Worm (Caenorhabditis elegans) whole organism, young adult: ENCODE measurements around the gene Y41E3.8.
A peak's percentile ranks its signal among the peaks of the same experiment; 100 is the strongest.

Source experiments
- B0035.1 ChIP-seq: sonication (generic microtip); optimal IDR thresholded peaks from 2 replicates; lab custom pipeline; 2016; ENCODE audit warnings: missing genetic modification characterization, mild to moderate bottlenecking, missing compliant biosample characterization, missing genotype, missing genetic modification reagents
- B0336.3 ChIP-seq: fragments of 200-800 bp; sonication (Bioruptor generic); IDR thresholded peaks from 2 replicates; pipeline ENCODE4 v1.3.6; 2022; ENCODE audit warnings: missing genetic modification characterization, missing compliant biosample characterization
- F10E7.11 ChIP-seq: sonication (generic microtip); optimal IDR thresholded peaks from 2 replicates; lab custom pipeline; 2017; ENCODE audit warnings: mild to moderate bottlenecking, missing genetic modification characterization, moderate library complexity, missing compliant biosample characterization
- F22D6.2 ChIP-seq: sonication (generic microtip); optimal IDR thresholded peaks from 2 replicates; lab custom pipeline; 2016; ENCODE audit warnings: mild to moderate bottlenecking, missing genetic modification characterization, missing compliant biosample characterization
- F49E8.2 ChIP-seq: sonication (generic microtip); optimal IDR thresholded peaks from 3 replicates; lab custom pipeline; 2017; ENCODE audit warnings: missing genetic modification characterization, mild to moderate bottlenecking, missing compliant biosample characterization, antibody characterized with exemption, moderate library complexity; ENCODE audit not compliant: insufficient read depth
- F52B5.7 ChIP-seq: sonication (generic microtip); optimal IDR thresholded peaks from 2 replicates; lab custom pipeline; 2016; ENCODE audit warnings: mild to moderate bottlenecking, missing genetic modification characterization, missing compliant biosample characterization
- T07F8.4 ChIP-seq: sonication (generic microtip); optimal IDR thresholded peaks from 2 replicates; lab custom pipeline; 2016; ENCODE audit warnings: mild to moderate bottlenecking, missing genetic modification characterization, moderate library complexity, missing compliant biosample characterization
- Y79H2A.3 ChIP-seq: fragments of 200-800 bp; sonication (Bioruptor generic); conservative IDR thresholded peaks from 2 replicates; pipeline ENCODE4 v1.3.6; 2022; ENCODE audit warnings: missing genetic modification reagents, missing genetic modification characterization, missing compliant biosample characterization
- ZK185.1 ChIP-seq: sonication (generic microtip); optimal IDR thresholded peaks from 2 replicates; lab custom pipeline; 2016; ENCODE audit warnings: mild to moderate bottlenecking, missing genetic modification characterization, missing compliant biosample characterization; ENCODE audit not compliant: poor library complexity, severe bottlenecking
- akir-1 ChIP-seq: fragments of 200-800 bp; sonication (Bioruptor generic); optimal IDR thresholded peaks from 2 replicates; lab custom pipeline; 2018; ENCODE audit warnings: mild to moderate bottlenecking, missing genetic modification characterization, moderate library complexity, missing compliant biosample characterization
- ama-1 ChIP-seq, 3 experiments: fragments of 150-350 bp in 1 of 3; sonication (generic microtip) in 2 of 3; optimal IDR thresholded peaks; 2 replicates each; lab custom pipeline; 2014 to 2018; ENCODE audit warnings: missing biosample characterization in 2 of 3, missing genetic modification characterization in 2 of 3, missing genetic modification reagents in 2 of 3
- aptf-3 ChIP-seq: fragments of 200-800 bp; sonication (Bioruptor generic); IDR thresholded peaks from 2 replicates; pipeline ENCODE4 v1.3.6; 2022; ENCODE audit warnings: missing genetic modification characterization, missing compliant biosample characterization
- attf-3 ChIP-seq: fragments of 200-800 bp; sonication (Bioruptor generic); conservative IDR thresholded peaks from 2 replicates; pipeline ENCODE4 v1.3.6; 2022; ENCODE audit warnings: missing genetic modification reagents, missing genetic modification characterization, missing compliant biosample characterization
- ccch-3 ChIP-seq: fragments of 200-800 bp; sonication (Bioruptor generic); optimal IDR thresholded peaks from 2 replicates; lab custom pipeline; 2018; ENCODE audit warnings: mild to moderate bottlenecking, missing genetic modification characterization, missing compliant biosample characterization
- ceh-100 ChIP-seq: fragments of 200-800 bp; sonication (Bioruptor generic); IDR thresholded peaks from 2 replicates; pipeline ENCODE4 v1.3.6; 2022; ENCODE audit warnings: missing genetic modification reagents, missing genetic modification characterization, missing compliant biosample characterization
- ceh-27 ChIP-seq: fragments of 200-800 bp; sonication (Bioruptor generic); optimal IDR thresholded peaks from 2 replicates; lab custom pipeline; 2018; ENCODE audit warnings: mild to moderate bottlenecking, missing genetic modification characterization, moderate library complexity, missing compliant biosample characterization
- ceh-40 ChIP-seq: fragments of 200-800 bp; sonication (Bioruptor generic); IDR thresholded peaks from 2 replicates; pipeline ENCODE4 v1.3.6; 2022; ENCODE audit warnings: missing genetic modification characterization, missing compliant biosample characterization
- chd-7 ChIP-seq: sonication (generic microtip); optimal IDR thresholded peaks from 2 replicates; lab custom pipeline; 2016; ENCODE audit warnings: mild to moderate bottlenecking, missing genetic modification characterization, moderate library complexity, missing compliant biosample characterization
- dox-1 ChIP-seq: fragments of 200-800 bp; sonication (Bioruptor generic); IDR thresholded peaks from 2 replicates; pipeline ENCODE4 v1.3.6; 2022; ENCODE audit warnings: missing genetic modification reagents, missing genetic modification characterization, missing compliant biosample characterization
- dpl-1 ChIP-seq: fragments of 150-350 bp; optimal IDR thresholded peaks from 2 replicates; lab custom pipeline; 2014; ENCODE audit warnings: missing biosample characterization, missing genetic modification reagents, missing genetic modification characterization
- egl-44 ChIP-seq: fragments of 200-800 bp; sonication (Bioruptor generic); IDR thresholded peaks from 2 replicates; pipeline ENCODE4 v1.3.6; 2022; ENCODE audit warnings: missing genetic modification reagents, missing genetic modification characterization, missing compliant biosample characterization
- ekl-4 ChIP-seq: fragments of 200-800 bp; sonication (Bioruptor generic); IDR thresholded peaks from 2 replicates; pipeline ENCODE4 v1.3.6; 2022; ENCODE audit warnings: missing genetic modification reagents, missing genetic modification characterization, missing compliant biosample characterization
- fkh-3 ChIP-seq: sonication (generic microtip); optimal IDR thresholded peaks from 2 replicates; lab custom pipeline; 2016; ENCODE audit warnings: mild to moderate bottlenecking, missing genetic modification characterization, missing compliant biosample characterization
- hlh-12 ChIP-seq: sonication (generic microtip); optimal IDR thresholded peaks from 2 replicates; lab custom pipeline; 2016; ENCODE audit warnings: missing genetic modification characterization, missing compliant biosample characterization
- hlh-26 ChIP-seq: fragments of 200-800 bp; sonication (Bioruptor generic); conservative IDR thresholded peaks from 2 replicates; pipeline ENCODE4 v1.3.6; 2022; ENCODE audit warnings: missing genetic modification reagents, missing genetic modification characterization, missing compliant biosample characterization
- hmg-1.2 ChIP-seq: fragments of 200-800 bp; sonication (Bioruptor generic); IDR thresholded peaks from 2 replicates; pipeline ENCODE4 v1.3.6; 2022; ENCODE audit warnings: missing genetic modification reagents, missing genetic modification characterization, missing compliant biosample characterization
- hsf-1 ChIP-seq: fragments of 200-800 bp; sonication (Bioruptor generic); IDR thresholded peaks from 2 replicates; pipeline ENCODE4 v1.3.6; 2022; ENCODE audit warnings: missing genetic modification reagents, missing genetic modification characterization, missing compliant biosample characterization
- let-526 ChIP-seq: fragments of 200-800 bp; sonication (Bioruptor generic); IDR thresholded peaks from 2 replicates; pipeline ENCODE4 v1.3.6; 2022; ENCODE audit warnings: missing genetic modification reagents, missing genetic modification characterization, missing compliant biosample characterization
- lin-54 ChIP-seq: fragments of 200-800 bp; sonication (Bioruptor generic); optimal IDR thresholded peaks from 2 replicates; lab custom pipeline; 2018; ENCODE audit warnings: mild to moderate bottlenecking, missing genetic modification characterization, missing compliant biosample characterization
- lsl-1 ChIP-seq: fragments of 200-800 bp; sonication (Bioruptor generic); optimal IDR thresholded peaks from 2 replicates; lab custom pipeline; 2018; ENCODE audit warnings: mild to moderate bottlenecking, missing genetic modification characterization, moderate library complexity, missing compliant biosample characterization
- lsy-27 ChIP-seq: sonication (generic microtip); optimal IDR thresholded peaks from 2 replicates; lab custom pipeline; 2017; ENCODE audit warnings: missing genetic modification characterization, mild to moderate bottlenecking, missing compliant biosample characterization, antibody characterized with exemption, missing genotype, borderline replicate concordance; ENCODE audit not compliant: insufficient read depth
- madf-10 ChIP-seq: sonication (generic microtip); optimal IDR thresholded peaks from 2 replicates; lab custom pipeline; 2016; ENCODE audit warnings: mild to moderate bottlenecking, missing genetic modification characterization, missing compliant biosample characterization
- nfya-2 ChIP-seq: fragments of 200-800 bp; sonication (Bioruptor generic); IDR thresholded peaks from 2 replicates; pipeline ENCODE4 v1.3.6; 2022; ENCODE audit warnings: missing genetic modification reagents, missing genetic modification characterization, missing compliant biosample characterization
- nfyb-1 ChIP-seq: fragments of 200-800 bp; sonication (Bioruptor generic); IDR thresholded peaks from 2 replicates; pipeline ENCODE4 v1.3.6; 2022; ENCODE audit warnings: missing genetic modification reagents, missing genetic modification characterization, missing compliant biosample characterization
- rcor-1 ChIP-seq: fragments of 200-800 bp; sonication (Bioruptor generic); IDR thresholded peaks from 2 replicates; pipeline ENCODE4 v1.3.6; 2022; ENCODE audit warnings: missing genetic modification reagents, missing genetic modification characterization, missing compliant biosample characterization
- rpc-1 ChIP-seq, 2 experiments: fragments of 150-350 bp in 1 of 2; sonication (generic microtip) in 1 of 2; optimal IDR thresholded peaks; 2 replicates each; lab custom pipeline; 2014 to 2018; ENCODE audit warnings: missing biosample characterization in 1 of 2, missing genetic modification characterization in 1 of 2, missing genetic modification reagents in 1 of 2, missing genotype in 1 of 2
- snpc-1.1 ChIP-seq: sonication (generic microtip); optimal IDR thresholded peaks from 2 replicates; lab custom pipeline; 2017; ENCODE audit warnings: missing genetic modification characterization, mild to moderate bottlenecking, missing compliant biosample characterization, antibody characterized with exemption, moderate library complexity, missing genotype, missing genetic modification reagents; ENCODE audit not compliant: insufficient read depth
- snpc-4 ChIP-seq, 5 experiments: fragments of 150-350 bp in 1 of 5; sonication (generic microtip) in 4 of 5; optimal IDR thresholded peaks; 2 replicates each; lab custom pipeline; 2014 to 2018; ENCODE audit warnings: missing genetic modification characterization in 5 of 5, missing biosample characterization in 3 of 5, antibody characterized with exemption in 2 of 5, mild to moderate bottlenecking in 2 of 5, missing compliant biosample characterization in 2 of 5, missing genotype in 2 of 5, moderate library complexity in 2 of 5, missing genetic modification reagents in 1 of 5
- tbp1 ChIP-seq: fragments of 200-800 bp; sonication (Bioruptor generic); optimal IDR thresholded peaks from 2 replicates; lab custom pipeline; 2018; ENCODE audit warnings: mild to moderate bottlenecking, missing genetic modification characterization, missing compliant biosample characterization
- tlf-1 ChIP-seq: fragments of 200-800 bp; sonication (Bioruptor generic); optimal IDR thresholded peaks from 2 replicates; lab custom pipeline; 2018; ENCODE audit warnings: mild to moderate bottlenecking, missing genetic modification characterization, missing compliant biosample characterization
- unc-130 ChIP-seq: sonication (generic microtip); optimal IDR thresholded peaks from 2 replicates; lab custom pipeline; 2016; ENCODE audit warnings: missing genetic modification reagents, missing genetic modification characterization, missing compliant biosample characterization
- ztf-25 ChIP-seq: fragments of 200-800 bp; sonication (Bioruptor generic); IDR thresholded peaks from 2 replicates; pipeline ENCODE4 v1.3.6; 2022; ENCODE audit warnings: missing genetic modification reagents, missing genetic modification characterization, missing compliant biosample characterization
- ztf-26 ChIP-seq: sonication (generic microtip); optimal IDR thresholded peaks from 2 replicates; lab custom pipeline; 2017; ENCODE audit warnings: missing genetic modification characterization, missing compliant biosample characterization
- ztf-3 ChIP-seq: fragments of 200-800 bp; sonication (Bioruptor generic); optimal IDR thresholded peaks from 2 replicates; lab custom pipeline; 2018; ENCODE audit warnings: mild to moderate bottlenecking, missing genetic modification characterization, missing compliant biosample characterization
- ztf-6 ChIP-seq: fragments of 200-800 bp; sonication (Bioruptor generic); IDR thresholded peaks from 2 replicates; pipeline ENCODE4 v1.3.6; 2022; ENCODE audit warnings: missing genetic modification reagents, missing genetic modification characterization, missing compliant biosample characterization

Y41E3.8 gene

DNA sequence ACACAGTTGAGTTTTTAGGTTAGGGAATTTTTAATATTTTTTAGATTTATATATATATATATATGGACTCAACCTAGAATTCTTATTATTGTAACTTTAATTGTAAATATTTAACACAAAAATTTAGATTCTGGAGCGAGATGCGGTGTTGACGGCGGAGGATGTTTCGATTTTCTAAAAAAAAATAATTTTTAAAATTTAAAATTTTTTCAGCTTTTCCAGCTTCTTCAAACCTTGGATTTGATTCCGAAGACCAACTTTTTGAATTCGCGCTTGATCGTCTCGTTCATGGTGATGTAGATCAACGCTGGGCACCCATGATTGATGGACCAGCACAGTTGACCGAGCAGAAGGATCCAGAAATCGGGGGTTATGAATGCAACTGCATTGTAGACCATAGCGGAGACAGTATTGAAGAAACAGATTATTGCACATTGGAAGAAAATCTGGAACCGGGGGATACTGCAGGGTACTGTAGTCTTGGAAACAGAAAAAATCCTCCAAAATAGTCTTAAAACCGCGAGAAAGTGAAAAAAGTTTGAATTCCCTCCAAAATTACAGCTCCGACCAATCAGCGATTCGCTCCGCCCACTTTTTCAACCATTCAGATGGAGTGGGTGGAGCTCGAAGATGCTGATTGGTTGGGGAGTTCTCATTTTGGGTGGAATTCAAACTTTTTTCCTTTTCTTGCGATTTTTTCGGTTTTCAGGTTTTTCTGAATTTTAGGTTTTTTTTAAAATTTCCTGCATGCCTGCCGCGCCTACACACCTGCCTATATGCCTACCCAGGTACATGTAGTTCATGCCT lies 20.7 kb upstream of the Y41E3.8 start (continued):
- TF ChIP-seq dpl-1 (GFP tag; lab: Kevin White, UChicago) (no peak), ztf-3 (no peak), ZK185.1 (no peak), hmg-1.2 (GFP tag; lab: Robert Waterston, UW) (no peak), lsy-27 (tag; lab: Kevin White, UChicago) (no peak), nfyb-1 (GFP tag; lab: Robert Waterston, UW) (peak; percentile 94), hlh-12 (tag; lab: Kevin White, UChicago) (no peak), ceh-40 (GFP tag; lab: Robert Waterston, UW) (no peak), ceh-100 (GFP tag; lab: Robert Waterston, UW) (no peak), let-526 (GFP tag; lab: Robert Waterston, UW) (no peak), F22D6.2 (tag; lab: Kevin White, UChicago) (no peak), chd-7 (tag; lab: Kevin White, UChicago) (peak; percentile 76), ztf-6 (GFP tag; lab: Robert Waterston, UW) (no peak), rpc-1 (optimal IDR thresholded peaks at IDR 0.05; lab: Kevin White, UChicago) (no peak), rpc-1 (tag; optimal IDR thresholded peaks at IDR 0.05; lab: Kevin White, UChicago) (no peak), lsl-1 (GFP tag; lab: Kevin White, UChicago) (no peak), akir-1 (GFP tag; lab: Kevin White, UChicago) (no peak), snpc-4 (GFP tag; optimal IDR thresholded peaks at IDR 0.05; lab: Kevin White, UChicago) (peak; percentile 35), snpc-4 (tag; optimal IDR thresholded peaks at IDR 0.05; lab: Kevin White, UChicago) (peak in 2 of 4 experiments; percentile 18 to 77), B0035.1 (tag; lab: Kevin White, UChicago) (peak; percentile 26), tlf-1 (GFP tag; lab: Kevin White, UChicago) (no peak), ccch-3 (GFP tag; lab: Kevin White, UChicago) (no peak), rcor-1 (GFP tag; lab: Robert Waterston, UW) (no peak), egl-44 (GFP tag; lab: Robert Waterston, UW) (no peak), fkh-3 (tag; lab: Kevin White, UChicago) (no peak), lin-54 (GFP tag; lab: Kevin White, UChicago) (peak; percentile 28), nfya-2 (peak; percentile 75; the same call in 1 of the 2 replicates), F52B5.7 (tag; lab: Kevin White, UChicago) (peak; percentile 30), attf-3 (GFP tag; lab: Robert Waterston, UW) (no peak), hlh-26 (no peak), B0336.3 (GFP tag; lab: Robert Waterston, UW) (peak; percentile 65; the same call in 1 of the 2 replicates), ama-1 (optimal IDR thresholded peaks at IDR 0.05; lab: Kevin White, UChicago) (no peak), ama-1 (GFP tag; optimal IDR thresholded peaks at IDR 0.05; lab: Kevin White, UChicago) (peak in 1 of 2 experiments; percentile 32), ztf-25 (GFP tag; lab: Robert Waterston, UW) (peak; percentile 60; the same call in 1 of the 2 replicates), hsf-1 (GFP tag; lab: Robert Waterston, UW) (0 out of 2 replicates have a peak, but pooled peaks have one; percentile 5), ekl-4 (GFP tag; lab: Robert Waterston, UW) (no peak; the same call in 1 of the 2 replicates), dox-1 (GFP tag; lab: Robert Waterston, UW) (no peak), F49E8.2 (tag; lab: Kevin White, UChicago) (no peak), unc-130 (GFP tag; lab: Kevin White, UChicago) (no peak), ceh-27 (no peak), Y79H2A.3 (GFP tag; lab: Robert Waterston, UW) (0 out of 2 replicates have a peak, but pooled peaks have one; percentile 21), tbp1 (GFP tag; lab: Kevin White, UChicago) (no peak), F10E7.11 (tag; lab: Kevin White, UChicago) (no peak), snpc-1.1 (no peak), ztf-26 (tag; lab: Kevin White, UChicago) (no peak), T07F8.4 (tag; lab: Kevin White, UChicago) (no peak), aptf-3 (GFP tag; lab: Robert Waterston, UW) (0 out of 2 replicates have a peak, but pooled peaks have one; percentile 38), madf-10 (no peak)
